Worm (Caenorhabditis elegans): Measurements from ENCODE around the gene W05H7.1.
A peak's percentile ranks its signal among the peaks of the same experiment; 100 is the strongest.

The W05H7.1 gene

ce11 chrX:1477932-1478331, 27.4 kb downstream of the W05H7.1 start (continued):
- TF ChIP-seq snpc-4 (GFP tag; optimal IDR thresholded peaks at IDR 0.05) = no peak
- no peak for TF ChIP-seq snpc-4 (tag; optimal IDR thresholded peaks at IDR 0.05)
- TF ChIP-seq die-1 (tag; optimal IDR thresholded peaks at IDR 0.05) = no peak
- TF ChIP-seq Y95B8A.8 (GFP tag; IDR thresholded peaks at IDR 0.05) = no peak
- TF ChIP-seq C17E4.6 (GFP tag; IDR thresholded peaks at IDR 0.05) = no peak
- no peak for TF ChIP-seq Y67H2A.10 (GFP tag; conservative IDR thresholded peaks at IDR 0.05)
- peak; percentile 85 for TF ChIP-seq ztf-26 (tag; optimal IDR thresholded peaks at IDR 0.05)
- TF ChIP-seq athp-1 (tag; optimal IDR thresholded peaks at IDR 0.05) = no peak
- no peak for TF ChIP-seq K11D2.4 (GFP tag; IDR thresholded peaks at IDR 0.05)
- TF ChIP-seq lin-40 (tag; optimal IDR thresholded peaks at IDR 0.05) = peak; percentile 64
- peak; percentile 7 for TF ChIP-seq lin-54 (GFP tag; optimal IDR thresholded peaks at IDR 0.05)
- TF ChIP-seq madf-8 (GFP tag; conservative IDR thresholded peaks at IDR 0.05) = no peak

- TF ChIP-seq F57C9.4 (tag; optimal IDR thresholded peaks at IDR 0.05) = no peak
- TF ChIP-seq ztf-22 (GFP tag; optimal IDR thresholded peaks at IDR 0.05) = no peak
- TF ChIP-seq hrde-1 (tag; optimal IDR thresholded peaks at IDR 0.05; ENCODE audit: borderline replicate concordance) = no peak
- TF ChIP-seq Y56A3A.18 (GFP tag; IDR thresholded peaks at IDR 0.05) = no peak
- TF ChIP-seq nhr-80 (tag; optimal IDR thresholded peaks at IDR 0.05) = no peak
- TF ChIP-seq let-526 (GFP tag; IDR thresholded peaks at IDR 0.05) = no peak
- no peak for TF ChIP-seq hmg-20 (GFP tag; IDR thresholded peaks at IDR 0.05)
- TF ChIP-seq unc-130 (GFP tag; optimal IDR thresholded peaks at IDR 0.05) = no peak
- no peak for TF ChIP-seq nfya-1 (tag; optimal IDR thresholded peaks at IDR 0.05; ENCODE audit: borderline replicate concordance, insufficient read depth)
- TF ChIP-seq snpc-1.1 (tag; optimal IDR thresholded peaks at IDR 0.05; ENCODE audit: insufficient read depth) = no peak
- no peak for TF ChIP-seq zim-3 (tag; optimal IDR thresholded peaks at IDR 0.05)
- TF ChIP-seq snpc-3.4 (tag; optimal IDR thresholded peaks at IDR 0.05) = no peak
- TF ChIP-seq aptf-2 (GFP tag; conservative IDR thresholded peaks at IDR 0.05) = no peak
Measured at ce11 chrX:1478569-1478968, 28.0 kb downstream of the W05H7.1 start.

ce11 chrX:1479190-1479589, 28.6 kb downstream of the W05H7.1 start, which contains the start of gene acly-1:
TSS of gene acly-1 (plus strand) at chrX:1479542.
- TF ChIP-seq F57C9.4 (tag; optimal IDR thresholded peaks at IDR 0.05) = no peak
- no peak for TF ChIP-seq egl-18 (GFP tag; IDR thresholded peaks at IDR 0.05)
- TF ChIP-seq cebp-1 (GFP tag; IDR thresholded peaks at IDR 0.05) = peak; percentile 89
- peak; percentile 93 for TF ChIP-seq cebp-1 (tag; optimal IDR thresholded peaks at IDR 0.05)
- TF ChIP-seq mcd-1 (GFP tag; IDR thresholded peaks at IDR 0.05) = no peak
- no peak for TF ChIP-seq mxl-1 (tag; optimal IDR thresholded peaks at IDR 0.05)

ce11 chrX:1479637-1480036, 29.1 kb downstream of the W05H7.1 start:
- TF ChIP-seq lsy-27 (tag; optimal IDR thresholded peaks at IDR 0.05; ENCODE audit: borderline replicate concordance, insufficient read depth) = no peak

ce11 chrX:1480564-1480963, 30.0 kb downstream of the W05H7.1 start:
- TF ChIP-seq tbp1 (GFP tag; optimal IDR thresholded peaks at IDR 0.05) (no peak), bed-1 (GFP tag; IDR thresholded peaks at IDR 0.05) (0 out of 2 replicates have a peak, but pooled peaks have one; percentile 61)

All from whole organism, young adult.